Worm (Caenorhabditis elegans): ENCODE measurements around the gene str-79.
A peak's percentile ranks its signal among the peaks of the same experiment; 100 is the strongest.
"Not testable (repeated sequence)": the region's sequence is repeated elsewhere in the genome, so short reads cannot be mapped to it uniquely, and the experiment has no call there.

Gene str-79

DNA sequence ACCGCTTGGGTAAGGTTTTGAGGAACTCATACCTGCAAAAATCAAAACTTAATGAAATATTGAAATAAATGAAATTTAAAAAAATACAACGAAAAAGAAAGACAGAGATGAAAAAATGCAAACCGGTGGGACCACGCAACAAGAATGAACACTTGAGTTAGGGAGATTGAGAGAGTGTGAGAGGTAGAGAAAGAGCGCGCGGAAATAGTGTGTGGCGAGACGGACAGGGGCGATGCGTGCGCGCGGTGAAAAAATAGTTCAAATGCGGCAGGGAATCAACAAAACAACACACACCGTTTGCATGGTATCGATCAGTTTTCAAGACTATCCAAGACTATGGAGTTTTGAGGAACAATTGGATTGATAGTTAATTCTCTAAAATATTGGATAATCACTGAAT, 19.9 kb downstream of the str-79 start, which contains the start of gene meg-3:
Gene meg-3 (minus strand): TSS at position 32 of the 400 bp plus-strand sequence.
- TF ChIP-seq nfya-2 (GFP tag; IDR thresholded peaks at IDR 0.05) (no peak), ceh-100 (GFP tag; IDR thresholded peaks at IDR 0.05) (no peak), hmg-1.2 (GFP tag; IDR thresholded peaks at IDR 0.05) (peak; percentile 79), ceh-40 (GFP tag; IDR thresholded peaks at IDR 0.05) (no peak), efl-1 (GFP tag; optimal IDR thresholded peaks at IDR 0.05) (peak; percentile 2), dox-1 (GFP tag; IDR thresholded peaks at IDR 0.05) (peak; percentile 48; the same call in 1 of the 2 replicates), chd-7 (tag; optimal IDR thresholded peaks at IDR 0.05) (no peak), nhr-179 (tag; optimal IDR thresholded peaks at IDR 0.05) (no peak), D2030.7 (GFP tag; IDR thresholded peaks at IDR 0.05) (0 out of 2 replicates have a peak, but pooled peaks have one; percentile 17), gei-17 (GFP tag; optimal IDR thresholded peaks at IDR 0.05) (peak; percentile 58), ets-4 (GFP tag; optimal IDR thresholded peaks at IDR 0.05) (no peak)

DNA sequence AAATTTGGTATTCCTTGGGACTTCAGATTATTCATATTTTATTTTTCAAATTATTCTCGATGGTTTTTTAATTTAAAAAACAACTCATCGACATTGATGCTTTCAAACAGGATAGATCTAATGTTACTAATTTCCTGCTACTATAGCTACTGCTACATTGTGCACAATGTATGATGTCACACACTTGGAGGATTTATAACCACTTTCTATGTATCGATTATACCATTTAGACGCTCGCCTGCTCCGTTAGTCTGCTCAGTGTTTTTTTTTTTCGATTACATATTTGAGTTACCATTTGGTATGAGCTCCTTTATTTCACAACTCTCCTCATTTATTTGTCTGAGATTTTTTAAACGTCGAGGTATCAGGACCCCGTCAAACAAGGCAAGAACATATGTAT, 20.8 kb downstream of the str-79 start, which contains the start of gene Y40A1A.2:
Gene Y40A1A.2 (plus strand): TSS at position 301 of the 400 bp plus-strand sequence.
- TF ChIP-seq atf-7 (tag; optimal IDR thresholded peaks at IDR 0.05) (no peak), ztf-18 (tag; optimal IDR thresholded peaks at IDR 0.05) (no peak), lin-35 (GFP tag; optimal IDR thresholded peaks at IDR 0.05) (no peak), snpc-1.3 (tag; optimal IDR thresholded peaks at IDR 0.05; ENCODE audit: insufficient read depth) (no peak), cebp-2 (GFP tag; IDR thresholded peaks at IDR 0.05) (no peak), lag-1 (GFP tag; IDR thresholded peaks at IDR 0.05) (no peak), ztf-25 (GFP tag; IDR thresholded peaks at IDR 0.05) (no peak), Y79H2A.3 (GFP tag; conservative IDR thresholded peaks at IDR 0.05) (no peak), F33H1.4 (GFP tag; IDR thresholded peaks at IDR 0.05) (no peak), ztf-22 (GFP tag; optimal IDR thresholded peaks at IDR 0.05) (no peak), F49E8.2 (tag; optimal IDR thresholded peaks at IDR 0.05; ENCODE audit: insufficient read depth) (no peak), Y53G8AR.9 (GFP tag; conservative IDR thresholded peaks at IDR 0.05) (no peak), ceh-91 (GFP tag; IDR thresholded peaks at IDR 0.05) (no peak), F10E7.11 (tag; optimal IDR thresholded peaks at IDR 0.05) (no peak), lin-40 (tag; optimal IDR thresholded peaks at IDR 0.05) (no peak), C17E4.6 (GFP tag; IDR thresholded peaks at IDR 0.05) (no peak), attf-3 (GFP tag; conservative IDR thresholded peaks at IDR 0.05) (no peak), snpc-3.4 (tag; optimal IDR thresholded peaks at IDR 0.05) (no peak)

DNA sequence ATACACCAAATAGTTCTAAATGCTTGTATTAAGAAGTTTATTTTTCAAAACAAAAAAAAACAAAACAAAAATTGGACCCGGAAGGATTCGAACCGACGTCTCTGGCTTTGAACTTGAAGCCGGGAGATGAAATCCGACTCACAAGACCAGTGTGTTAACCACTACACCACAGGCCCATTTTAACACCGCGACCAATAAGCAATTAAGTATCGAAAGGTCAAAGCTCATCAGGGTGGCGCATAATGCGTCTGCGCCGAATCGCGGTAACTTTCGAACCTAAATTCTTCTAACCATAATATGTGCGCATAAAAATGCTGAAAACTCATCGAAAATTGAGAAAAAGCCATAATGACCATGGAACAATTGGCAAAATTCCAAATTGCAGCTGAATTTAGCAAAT, 24.5 kb downstream of the str-79 start:
- TF ChIP-seq tbp1 (GFP tag; optimal IDR thresholded peaks at IDR 0.05) = peak; percentile 54
- TF ChIP-seq rpc-1 (optimal IDR thresholded peaks at IDR 0.05) = not testable (repeated sequence)
- TF ChIP-seq rpc-1 (tag; optimal IDR thresholded peaks at IDR 0.05) = peak; percentile 52

DNA sequence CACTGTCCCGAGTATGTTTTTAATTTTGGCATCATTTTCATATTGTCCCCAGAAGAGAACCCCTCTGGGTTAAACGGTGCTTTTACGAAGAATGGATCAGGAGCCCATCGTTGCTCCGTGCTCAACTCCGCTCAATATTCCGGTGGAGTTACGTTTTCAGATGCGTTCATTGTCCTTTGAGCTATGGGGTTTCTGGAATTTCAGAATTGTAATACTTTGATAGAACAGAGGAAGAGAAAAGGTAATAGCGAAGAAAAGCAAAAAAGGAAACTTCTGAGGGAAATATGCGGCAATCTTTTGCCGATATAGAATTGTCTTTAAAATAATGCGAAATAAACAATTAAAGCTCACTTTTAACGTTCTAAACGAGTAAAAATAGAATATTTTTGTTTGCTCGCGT, 28.3 kb downstream of the str-79 start, which contains the start of gene Y40A1A.3:
Gene Y40A1A.3 (minus strand): TSS at position 101 of the 400 bp plus-strand sequence.
- no peak for TF ChIP-seq zfh-2 (GFP tag; conservative IDR thresholded peaks at IDR 0.05)
- TF ChIP-seq pbrm-1 (GFP tag; IDR thresholded peaks at IDR 0.05) = no peak
- TF ChIP-seq madf-6 (GFP tag; IDR thresholded peaks at IDR 0.05) = no peak
- TF ChIP-seq ccch-3 (GFP tag; optimal IDR thresholded peaks at IDR 0.05) = no peak
- no peak for TF ChIP-seq bed-1 (GFP tag; IDR thresholded peaks at IDR 0.05)
- TF ChIP-seq C17E4.6 (GFP tag; IDR thresholded peaks at IDR 0.05) = no peak
- TF ChIP-seq pha-4 (tag; optimal IDR thresholded peaks at IDR 0.05) = no peak
- TF ChIP-seq fkh-3 (tag; optimal IDR thresholded peaks at IDR 0.05) = no peak
- TF ChIP-seq let-607 (tag; optimal IDR thresholded peaks at IDR 0.05) = no peak
- no peak for TF ChIP-seq ztf-18 (tag; optimal IDR thresholded peaks at IDR 0.05)
- TF ChIP-seq hlh-12 (tag; optimal IDR thresholded peaks at IDR 0.05) = no peak
- no peak for TF ChIP-seq nhr-120 (GFP tag; IDR thresholded peaks at IDR 0.05)
